Worm (Caenorhabditis elegans): ENCODE results near the gene hrpf-2.

ce11 chrIV:6342431-6342830, 33.9 kb downstream of the hrpf-2 start, which contains the start of gene Y73B6BL.288:
- TF ChIP-seq K12H6.12 (tag; optimal IDR thresholded peaks at IDR 0.05), result no peak
- no peak for TF ChIP-seq dpl-1 (GFP tag; optimal IDR thresholded peaks at IDR 0.05)
- no peak for TF ChIP-seq pbrm-1 (GFP tag; IDR thresholded peaks at IDR 0.05)
- TF ChIP-seq nhr-90 (tag; optimal IDR thresholded peaks at IDR 0.05), result no peak
- TF ChIP-seq him-1 (tag; optimal IDR thresholded peaks at IDR 0.05), result no peak
